Fruit fly (Drosophila melanogaster): ENCODE measurements around the gene Sik2.

DNA sequence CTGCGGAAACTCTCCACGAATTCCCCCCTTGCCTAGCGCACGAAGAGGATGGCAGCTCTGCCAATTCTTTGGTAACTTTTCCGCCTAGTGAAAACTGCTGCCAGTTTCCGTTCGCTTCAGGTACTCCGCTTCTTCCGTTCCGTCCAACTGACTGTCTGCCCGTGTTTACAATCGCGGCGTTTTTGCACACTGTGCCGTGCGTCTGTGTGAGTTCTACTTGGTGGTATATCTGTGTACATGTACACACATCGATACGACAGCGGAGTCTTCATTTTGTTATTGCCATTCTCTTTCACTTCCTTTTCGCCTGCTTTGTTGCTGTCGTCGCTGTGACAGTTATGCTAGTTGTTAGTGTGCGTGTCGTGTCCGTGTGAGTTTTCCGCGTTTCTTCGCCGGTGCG, 48.9 kb downstream of the Sik2 start:
- TF ChIP-seq psq (optimal IDR thresholded peaks at IDR 0.05) (no peak), Dll (optimal IDR thresholded peaks at IDR 0.05) (no peak), usp (GFP tag; optimal IDR thresholded peaks at IDR 0.05) (no peak)
